Fruit fly (Drosophila melanogaster) whole organism: ENCODE measurements around the gene CG1024.

Experiments used
- Dll ChIP-seq: fragments of >200 bp; optimal IDR thresholded peaks from 2 replicates; lab custom pipeline; 2017
- pan ChIP-seq: fragments of >200 bp; optimal IDR thresholded peaks from 2 replicates; lab custom pipeline; 2017
- usp ChIP-seq: fragments of >200 bp; optimal IDR thresholded peaks from 2 replicates; lab custom pipeline; 2017; ENCODE audit warnings: missing biosample characterization, missing genetic modification characterization, mixed read lengths

DNA sequence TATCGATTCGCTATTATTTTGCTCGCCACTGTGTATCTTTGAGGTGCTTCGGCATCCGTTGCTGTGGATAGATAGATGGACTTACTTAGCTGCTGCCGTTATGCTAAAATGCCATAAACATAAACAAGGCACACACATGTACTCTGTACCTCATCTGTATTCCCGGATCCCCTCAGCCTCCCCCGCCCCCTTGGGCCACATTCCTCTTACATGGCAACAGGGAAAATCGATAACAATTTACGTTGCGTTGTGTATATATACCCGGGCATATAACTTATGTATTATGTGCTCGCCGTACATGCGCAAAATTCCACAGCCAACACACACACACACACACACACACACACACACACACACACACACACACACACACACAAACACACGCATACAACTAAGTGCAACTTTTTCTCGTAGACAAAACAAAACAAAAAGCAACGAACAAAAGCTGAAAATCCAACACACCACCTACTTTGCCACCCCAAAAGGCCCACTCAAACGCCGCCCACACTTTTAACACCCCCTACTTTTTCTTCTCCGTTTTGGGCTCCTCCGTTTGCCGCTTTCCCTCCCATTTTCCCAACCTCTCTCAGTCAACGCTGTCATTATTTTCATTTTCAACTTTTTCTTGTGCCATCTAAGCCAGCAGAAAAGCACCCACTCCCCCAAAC lies 33.8 kb upstream of the CG1024 start:
- TF ChIP-seq pan (lab: Kevin White, UChicago) (no peak), usp (GFP tag; lab: Kevin White, UChicago) (no peak), Dll (lab: Kevin White, UChicago) (no peak)
